Worm (Caenorhabditis elegans): ENCODE results near the gene col-111.

Gene col-111

DNA sequence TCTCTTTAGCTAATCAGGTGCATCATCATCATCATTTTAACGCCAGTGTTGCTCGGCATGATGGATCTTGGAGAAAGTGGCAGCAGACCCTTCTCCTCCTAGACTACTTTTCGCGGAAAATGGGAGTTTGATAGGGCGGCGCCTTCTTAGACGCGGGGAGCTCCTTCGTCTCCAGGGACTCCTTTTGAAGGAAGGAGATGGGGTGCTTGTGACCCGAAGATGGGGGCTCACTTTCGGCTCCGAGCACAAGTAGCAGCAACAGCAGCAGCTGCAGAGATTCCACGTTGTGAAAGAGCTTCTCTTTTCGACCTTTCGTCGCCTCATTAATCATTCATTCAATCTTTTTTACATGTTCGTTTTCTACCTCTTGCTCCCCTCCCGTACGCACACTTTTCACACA is 9.6 kb upstream of the col-111 start:
- TF ChIP-seq tbx-8 (GFP tag; optimal IDR thresholded peaks at IDR 0.05) (no peak), unc-120 (tag; optimal IDR thresholded peaks at IDR 0.05; ENCODE audit: poor library complexity, severe bottlenecking) (peak; percentile 36)

ce11 chrIV:4665079-4665478 is 7.3 kb upstream of the col-111 start, which contains the start of gene F29B9.1:
Gene F29B9.1 (plus strand): TSS chrIV:4665379.
- no peak for TF ChIP-seq nhr-2 (tag; optimal IDR thresholded peaks at IDR 0.05)
- TF ChIP-seq drap-1 (GFP tag; optimal IDR thresholded peaks at IDR 0.05): no peak
- TF ChIP-seq snpc-4 (tag; optimal IDR thresholded peaks at IDR 0.05): no peak
- no peak for TF ChIP-seq unc-39 (tag; optimal IDR thresholded peaks at IDR 0.05)
- no peak for TF ChIP-seq pha-4 (tag; optimal IDR thresholded peaks at IDR 0.05)
- no peak for TF ChIP-seq sem-2 (GFP tag; optimal IDR thresholded peaks at IDR 0.05)
- no peak for TF ChIP-seq bed-3 (GFP tag; optimal IDR thresholded peaks at IDR 0.05)
- no peak for TF ChIP-seq ztf-11 (tag; optimal IDR thresholded peaks at IDR 0.05)
- no peak for TF ChIP-seq nhr-28 (tag; optimal IDR thresholded peaks at IDR 0.05)

DNA sequence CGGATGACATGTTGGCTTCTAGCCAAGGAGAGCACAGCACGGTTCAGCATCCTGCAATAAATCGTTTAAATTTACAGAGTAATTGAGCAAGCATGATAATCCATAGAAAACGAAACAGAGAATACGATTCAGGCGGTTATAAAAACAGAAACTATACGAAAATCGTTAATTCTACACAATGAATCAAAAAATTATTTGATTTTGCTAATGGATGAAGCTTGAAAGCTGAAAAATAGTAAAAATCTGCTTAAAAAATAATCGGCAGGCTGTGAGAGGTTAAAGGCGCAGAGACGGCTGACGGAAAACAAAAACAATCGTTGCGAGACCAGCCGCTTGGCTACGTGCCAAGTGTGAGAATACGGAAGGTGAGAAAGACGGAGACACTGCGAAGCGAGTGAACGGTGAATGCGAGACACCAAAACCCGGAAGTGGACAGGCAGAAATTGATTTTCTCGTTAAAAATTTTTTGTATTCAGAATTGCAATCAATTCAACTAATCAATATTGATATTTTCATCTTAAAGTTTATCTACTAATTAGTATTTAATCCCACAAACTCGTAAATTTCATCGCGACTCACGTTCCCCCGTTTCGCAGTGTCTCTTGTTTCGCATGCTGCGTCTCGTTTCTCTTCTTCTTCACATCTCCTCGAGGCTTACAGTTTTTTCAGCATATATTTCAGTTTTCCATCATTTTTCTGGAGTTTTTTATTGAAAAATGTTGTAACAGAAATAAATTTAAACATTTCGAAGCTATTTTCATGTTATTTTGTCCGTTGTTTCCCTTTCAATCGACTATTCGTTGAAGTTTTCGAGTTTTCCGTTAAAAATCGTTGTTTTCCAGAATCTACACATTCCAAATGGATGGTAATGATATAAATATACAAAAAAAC is 2.6 kb upstream of the col-111 start, which contains the start of the genes F29B9.11 and jmjd-1.2:
Gene F29B9.11, minus strand, starts transcription at position 51 of the 891 bp plus-strand sequence.
Gene jmjd-1.2, plus strand, starts transcription at position 841 of the 891 bp plus-strand sequence.
- TF ChIP-seq pha-4 (tag; optimal IDR thresholded peaks at IDR 0.05): peak; percentile 28
- TF ChIP-seq sptf-1 (tag; optimal IDR thresholded peaks at IDR 0.05): peak; percentile 80
- TF ChIP-seq unc-39 (tag; optimal IDR thresholded peaks at IDR 0.05): no peak
- no peak for TF ChIP-seq unc-62 (GFP tag; optimal IDR thresholded peaks at IDR 0.05)
- TF ChIP-seq elt-1 (tag; optimal IDR thresholded peaks at IDR 0.05; ENCODE audit: borderline replicate concordance, insufficient read depth): no peak
- peak; percentile 61 for TF ChIP-seq ham-2 (GFP tag; optimal IDR thresholded peaks at IDR 0.05)
- TF ChIP-seq lsy-2 (tag; optimal IDR thresholded peaks at IDR 0.05): peak; percentile 68
- no peak for TF ChIP-seq mab-5 (tag; optimal IDR thresholded peaks at IDR 0.05)
- TF ChIP-seq ces-1 (GFP tag; optimal IDR thresholded peaks at IDR 0.05): peak; percentile 70
- peak; percentile 75 for TF ChIP-seq lin-13 (tag; optimal IDR thresholded peaks at IDR 0.05)
- TF ChIP-seq bed-3 (GFP tag; optimal IDR thresholded peaks at IDR 0.05): peak; percentile 47
- TF ChIP-seq nhr-12 (tag; optimal IDR thresholded peaks at IDR 0.05): no peak
- TF ChIP-seq ceh-83 (GFP tag; optimal IDR thresholded peaks at IDR 0.05): peak; percentile 60
- TF ChIP-seq cnd-1 (tag; optimal IDR thresholded peaks at IDR 0.05): peak; percentile 75
- TF ChIP-seq hlh-1 (tag; optimal IDR thresholded peaks at IDR 0.05): peak; percentile 22
- TF ChIP-seq mep-1 (tag; optimal IDR thresholded peaks at IDR 0.05): peak; percentile 77
- TF ChIP-seq nhr-28 (tag; optimal IDR thresholded peaks at IDR 0.05): no peak
- no peak for TF ChIP-seq M03D4.4 (tag; optimal IDR thresholded peaks at IDR 0.05)
- TF ChIP-seq nhr-2 (tag; optimal IDR thresholded peaks at IDR 0.05): no peak
- TF ChIP-seq tbx-8 (GFP tag; optimal IDR thresholded peaks at IDR 0.05): peak; percentile 57
- TF ChIP-seq nhr-76 (tag; optimal IDR thresholded peaks at IDR 0.05): no peak
- peak; percentile 89 for TF ChIP-seq nhr-237 (tag; optimal IDR thresholded peaks at IDR 0.05)
- TF ChIP-seq ceh-43 (GFP tag; optimal IDR thresholded peaks at IDR 0.05): peak; percentile 5
- TF ChIP-seq mls-2 (tag; optimal IDR thresholded peaks at IDR 0.05): peak; percentile 77
- no peak for TF ChIP-seq flh-1 (GFP tag; optimal IDR thresholded peaks at IDR 0.05)
- TF ChIP-seq elt-3 (tag; optimal IDR thresholded peaks at IDR 0.05): no peak
- TF ChIP-seq sem-2 (GFP tag; optimal IDR thresholded peaks at IDR 0.05): peak; percentile 48
- peak; percentile 34 for TF ChIP-seq ceh-39 (tag; optimal IDR thresholded peaks at IDR 0.05)
- no peak for TF ChIP-seq ztf-11 (tag; optimal IDR thresholded peaks at IDR 0.05)
- TF ChIP-seq drap-1 (GFP tag; optimal IDR thresholded peaks at IDR 0.05): peak; percentile 77
- TF ChIP-seq blmp-1 (tag; optimal IDR thresholded peaks at IDR 0.05): no peak
- TF ChIP-seq snpc-4 (tag; optimal IDR thresholded peaks at IDR 0.05): no peak
- no peak for TF ChIP-seq zip-8 (tag; optimal IDR thresholded peaks at IDR 0.05)
- TF ChIP-seq unc-120 (tag; optimal IDR thresholded peaks at IDR 0.05; ENCODE audit: poor library complexity, severe bottlenecking): peak; percentile 30
- TF ChIP-seq lin-32 (GFP tag; optimal IDR thresholded peaks at IDR 0.05): peak; percentile 55
